Worm (Caenorhabditis elegans) whole organism, L4/young adult: Measurements from ENCODE around the gene avr-15.

Source experiments
- W03F9.2 ChIP-seq: fragments of 150-350 bp; optimal IDR thresholded peaks from 2 replicates; lab custom pipeline; 2014; ENCODE audit warnings: missing biosample characterization, missing genetic modification characterization
- dao-5 ChIP-seq: sonication (generic microtip); optimal IDR thresholded peaks from 2 replicates; lab custom pipeline; 2016; ENCODE audit warnings: missing genotype, missing genetic modification characterization, moderate library complexity, missing compliant biosample characterization
- him-1 ChIP-seq: sonication (generic microtip); optimal IDR thresholded peaks from 2 replicates; lab custom pipeline; 2016; ENCODE audit warnings: missing genotype, missing genetic modification reagents, missing genetic modification characterization, missing compliant biosample characterization

Gene avr-15

ce11 chrV:13511618-13512017, at the start of gene avr-15:
TSS of gene avr-15 (minus strand) at chrV:13511718.
- no peak for TF ChIP-seq dao-5 (tag; lab: Kevin White, UChicago)
- no peak for TF ChIP-seq him-1 (tag; lab: Kevin White, UChicago)
- TF ChIP-seq W03F9.2 (tag; lab: Kevin White, UChicago) = no peak

- TF ChIP-seq dao-5 (tag; lab: Kevin White, UChicago) (no peak), him-1 (tag; lab: Kevin White, UChicago) (no peak), W03F9.2 (tag; lab: Kevin White, UChicago) (no peak)
Measured at ce11 chrV:13559978-13560377, 48.5 kb upstream of the avr-15 start, which contains the start of gene C56A3.8. TSS of gene C56A3.8 (plus strand) at chrV:13560278.

- TF ChIP-seq W03F9.2 (tag; lab: Kevin White, UChicago) (peak; percentile 84), him-1 (tag; lab: Kevin White, UChicago) (peak; percentile 64), dao-5 (tag; lab: Kevin White, UChicago) (no peak)
Measured at ce11 chrV:13556746-13557145, 45.2 kb upstream of the avr-15 start, which contains the start of gene cav-2. TSS of gene cav-2 (plus strand) at chrV:13557104.

ce11 chrV:13556297-13556696, 44.8 kb upstream of the avr-15 start, which contains the start of gene C56A3.6:
TSS of gene C56A3.6 (minus strand) at chrV:13556397.
- TF ChIP-seq him-1 (tag; lab: Kevin White, UChicago) = no peak
- no peak for TF ChIP-seq dao-5 (tag; lab: Kevin White, UChicago)
- no peak for TF ChIP-seq W03F9.2 (tag; lab: Kevin White, UChicago)

- TF ChIP-seq him-1 (tag; lab: Kevin White, UChicago) (no peak), W03F9.2 (tag; lab: Kevin White, UChicago) (peak; percentile 54), dao-5 (tag; lab: Kevin White, UChicago) (no peak)
Measured at ce11 chrV:13551601-13552000, 40.1 kb upstream of the avr-15 start, which contains the start of the genes C56A3.4 and C56A3.5. TSS of gene C56A3.4 (minus strand) at chrV:13551754. TSS of gene C56A3.5 (plus strand) at chrV:13551967.

- TF ChIP-seq dao-5 (tag; lab: Kevin White, UChicago) = no peak
- TF ChIP-seq W03F9.2 (tag; lab: Kevin White, UChicago) = no peak
- no peak for TF ChIP-seq him-1 (tag; lab: Kevin White, UChicago)
Measured at ce11 chrV:13536058-13536579, 24.6 kb upstream of the avr-15 start, which contains the start of gene frpr-5. TSS of gene frpr-5 (minus strand) at chrV:13536108.

- TF ChIP-seq him-1 (tag; lab: Kevin White, UChicago) (no peak), W03F9.2 (tag; lab: Kevin White, UChicago) (no peak), dao-5 (tag; lab: Kevin White, UChicago) (no peak)
Measured at ce11 chrV:13532469-13532868, 21.0 kb upstream of the avr-15 start.

- TF ChIP-seq W03F9.2 (tag; lab: Kevin White, UChicago) (no peak), dao-5 (tag; lab: Kevin White, UChicago) (no peak), him-1 (tag; lab: Kevin White, UChicago) (no peak)
Measured at ce11 chrV:13530698-13531097, 19.2 kb upstream of the avr-15 start, which contains the start of gene ttr-44. TSS of gene ttr-44 (minus strand) at chrV:13530744.

- TF ChIP-seq him-1 (tag; lab: Kevin White, UChicago) = no peak
- TF ChIP-seq dao-5 (tag; lab: Kevin White, UChicago) = no peak
- no peak for TF ChIP-seq W03F9.2 (tag; lab: Kevin White, UChicago)
Measured at ce11 chrV:13529165-13529564, 17.6 kb upstream of the avr-15 start.

ce11 chrV:13523194-13523593, 11.7 kb upstream of the avr-15 start, which contains the start of gene R11G10.3:
TSS of gene R11G10.3 (plus strand) at chrV:13523494.
- TF ChIP-seq W03F9.2 (tag; lab: Kevin White, UChicago) (no peak), him-1 (tag; lab: Kevin White, UChicago) (no peak), dao-5 (tag; lab: Kevin White, UChicago) (no peak)

- no peak for TF ChIP-seq dao-5 (tag; lab: Kevin White, UChicago)
- TF ChIP-seq him-1 (tag; lab: Kevin White, UChicago) = no peak
- no peak for TF ChIP-seq W03F9.2 (tag; lab: Kevin White, UChicago)
Measured at ce11 chrV:13515115-13515514, 3.6 kb upstream of the avr-15 start, which contains the start of gene semi-1. TSS of gene semi-1 (minus strand) at chrV:13515215.

- no peak for TF ChIP-seq dao-5 (tag; lab: Kevin White, UChicago)
- TF ChIP-seq W03F9.2 (tag; lab: Kevin White, UChicago) = no peak
- no peak for TF ChIP-seq him-1 (tag; lab: Kevin White, UChicago)
Measured at ce11 chrV:13512515-13512914, 997 bp upstream of the avr-15 start.

- TF ChIP-seq dao-5 (tag; lab: Kevin White, UChicago) (no peak), him-1 (tag; lab: Kevin White, UChicago) (no peak), W03F9.2 (tag; lab: Kevin White, UChicago) (no peak)
Measured at ce11 chrV:13506321-13506720, 5.2 kb downstream of the avr-15 start, which contains the start of gene R11G10.4. TSS of gene R11G10.4 (plus strand) at chrV:13506621.
